Fruit fly (Drosophila melanogaster): ENCODE measurements around the gene kmr.
A peak's percentile ranks its signal among the peaks of the same experiment; 100 is the strongest.

The kmr gene

dm6 chr3R:13682994-13683623 is 31.9 kb upstream of the kmr start (continued):
- TF ChIP-seq CG8290 (GFP tag; optimal IDR thresholded peaks at IDR 0.05), result no peak
- peak in 1 of 2 experiments; percentile 22 for TF ChIP-seq CG8290 (tag; optimal IDR thresholded peaks at IDR 0.05)
- no peak for TF ChIP-seq CG10543 (GFP tag; optimal IDR thresholded peaks at IDR 0.05)
- TF ChIP-seq org-1 (GFP tag; optimal IDR thresholded peaks at IDR 0.05), result no peak
- TF ChIP-seq pzg (GFP tag; optimal IDR thresholded peaks at IDR 0.05), result peak; percentile 63
- TF ChIP-seq Dll (GFP tag; IDR thresholded peaks at IDR 0.05; ENCODE audit: partially characterized antibody), result no peak
- TF ChIP-seq CG32772 (GFP tag; IDR thresholded peaks at IDR 0.05), result no peak
- TF ChIP-seq BEAF-32 (GFP tag; optimal IDR thresholded peaks at IDR 0.05), result no peak
- TF ChIP-seq Stat92E (GFP tag; optimal IDR thresholded peaks at IDR 0.05), result peak in 1 of 3 experiments; percentile 64
- no peak for TF ChIP-seq wek (GFP tag; optimal IDR thresholded peaks at IDR 0.05)
- no peak for TF ChIP-seq Drgx (GFP tag; IDR thresholded peaks at IDR 0.05)
- TF ChIP-seq tap (tag; optimal IDR thresholded peaks at IDR 0.05), result no peak
- peak; percentile 41; the same call in 1 of the 3 replicates for TF ChIP-seq ci (GFP tag; IDR thresholded peaks at IDR 0.05)
- no peak for TF ChIP-seq CG1529 (GFP tag; optimal IDR thresholded peaks at IDR 0.05)
- TF ChIP-seq corto (GFP tag; optimal IDR thresholded peaks at IDR 0.05), result no peak
- TF ChIP-seq PHDP (tag; optimal IDR thresholded peaks at IDR 0.05), result no peak
- TF ChIP-seq mld (GFP tag; IDR thresholded peaks at IDR 0.05; ENCODE audit: partially characterized antibody), result no peak
- peak in 1 of 2 experiments; percentile 2 for TF ChIP-seq bsh (GFP tag; optimal IDR thresholded peaks at IDR 0.05)
- TF ChIP-seq dan (GFP tag; IDR thresholded peaks at IDR 0.05), result no peak
- no peak for TF ChIP-seq Mes4 (GFP tag; optimal IDR thresholded peaks at IDR 0.05)
- no peak for TF ChIP-seq CG30020 (tag; optimal IDR thresholded peaks at IDR 0.05)
- no peak for TF ChIP-seq sens (GFP tag)
- TF ChIP-seq CG11504 (tag; optimal IDR thresholded peaks at IDR 0.05), result no peak
- TF ChIP-seq CG13775 (GFP tag; optimal IDR thresholded peaks at IDR 0.05), result no peak
- TF ChIP-seq Usf (GFP tag; optimal IDR thresholded peaks at IDR 0.05), result no peak
- TF ChIP-seq Ssrp (tag; optimal IDR thresholded peaks at IDR 0.05), result no peak
- TF ChIP-seq gcm (GFP tag; optimal IDR thresholded peaks at IDR 0.05), result no peak
- peak; percentile 40 for TF ChIP-seq CG33213 (GFP tag; optimal IDR thresholded peaks at IDR 0.05)
- no peak for TF ChIP-seq yki (optimal IDR thresholded peaks at IDR 0.05)
- no peak for TF ChIP-seq CG14050 (GFP tag; IDR thresholded peaks at IDR 0.05)
- TF ChIP-seq CG15479 (GFP tag; optimal IDR thresholded peaks at IDR 0.05), result no peak
- no peak for TF ChIP-seq Ets97D (GFP tag; optimal IDR thresholded peaks at IDR 0.05)
- no peak for TF ChIP-seq CG33557 (GFP tag; optimal IDR thresholded peaks at IDR 0.05)
- TF ChIP-seq nom (GFP tag; optimal IDR thresholded peaks at IDR 0.05), result peak; percentile 33
- TF ChIP-seq gfzf (GFP tag; optimal IDR thresholded peaks at IDR 0.05), result peak; percentile 86
- no peak for TF ChIP-seq gro (GFP tag; optimal IDR thresholded peaks at IDR 0.05)
- TF ChIP-seq CG4820 (GFP tag; optimal IDR thresholded peaks at IDR 0.05), result no peak
- TF ChIP-seq sd (tag; optimal IDR thresholded peaks at IDR 0.05), result no peak
- no peak for TF ChIP-seq ERR (GFP tag; optimal IDR thresholded peaks at IDR 0.05)
- no peak for TF ChIP-seq slou (GFP tag; optimal IDR thresholded peaks at IDR 0.05)
- peak; percentile 7 for TF ChIP-seq trem (tag; optimal IDR thresholded peaks at IDR 0.05)
- TF ChIP-seq dmrt99B (tag; optimal IDR thresholded peaks at IDR 0.05), result no peak
- TF ChIP-seq seq (GFP tag; IDR thresholded peaks at IDR 0.05), result no peak
- TF ChIP-seq hkb (optimal IDR thresholded peaks at IDR 0.05), result no peak
- TF ChIP-seq hkb (GFP tag; IDR thresholded peaks at IDR 0.05), result no peak
- TF ChIP-seq CG12744 (GFP tag; optimal IDR thresholded peaks at IDR 0.05), result no peak
- TF ChIP-seq trh (GFP tag; optimal IDR thresholded peaks at IDR 0.05), result no peak
- 0 out of 2 replicates have a peak, but pooled peaks have one; percentile 31 for TF ChIP-seq tna (GFP tag; IDR thresholded peaks at IDR 0.05; ENCODE audit: partially characterized antibody)
- TF ChIP-seq Sin3A (optimal IDR thresholded peaks at IDR 0.05), result no peak
- TF ChIP-seq cato (GFP tag; optimal IDR thresholded peaks at IDR 0.05; ENCODE audit: borderline replicate concordance), result no peak
- TF ChIP-seq Fer2 (tag; optimal IDR thresholded peaks at IDR 0.05), result no peak
